Worm (Caenorhabditis elegans): ENCODE results near the gene F46B3.14.

F46B3.14 gene

DNA sequence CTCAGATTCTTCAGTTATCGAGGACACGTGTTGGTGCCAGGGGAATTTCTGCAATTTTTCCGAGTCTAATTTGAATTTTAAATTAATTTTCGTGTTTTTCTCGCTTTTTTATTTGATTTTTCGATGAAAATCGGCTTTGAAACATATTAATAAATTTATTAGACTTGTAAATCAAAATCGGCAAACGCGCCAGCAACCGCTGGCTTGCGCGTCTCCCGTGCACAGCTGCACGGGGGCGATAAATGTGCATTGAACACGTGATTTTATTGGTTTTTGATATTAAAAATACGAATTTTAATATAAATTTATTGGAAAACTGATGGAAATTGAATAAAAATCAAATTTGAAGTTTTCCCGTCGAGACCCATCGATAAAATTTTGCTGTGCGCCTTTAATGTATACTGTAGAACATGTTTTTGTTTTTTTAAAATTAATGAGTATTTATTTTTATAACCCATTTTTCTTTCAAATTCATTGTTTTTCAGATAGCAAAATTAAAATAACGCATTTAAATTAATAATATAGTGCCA is 50.6 kb downstream of the F46B3.14 start, which contains the start of gene F26F2.7 (continued):
- TF ChIP-seq madf-3 (GFP tag; IDR thresholded peaks at IDR 0.05) (peak; percentile 83), C06A6.2 (GFP tag; conservative IDR thresholded peaks at IDR 0.05) (peak; percentile 64), tbp1 (GFP tag; optimal IDR thresholded peaks at IDR 0.05) (peak; percentile 72), F37B4.10 (GFP tag; IDR thresholded peaks at IDR 0.05) (0 out of 2 replicates have a peak, but pooled peaks have one; percentile 20), F22D6.2 (tag; optimal IDR thresholded peaks at IDR 0.05) (peak; percentile 28), madf-6 (GFP tag; IDR thresholded peaks at IDR 0.05) (peak; percentile 99), unc-130 (GFP tag; optimal IDR thresholded peaks at IDR 0.05) (peak; percentile 65), Y53G8AR.9 (GFP tag; conservative IDR thresholded peaks at IDR 0.05) (peak; percentile 88), dpl-1 (GFP tag; optimal IDR thresholded peaks at IDR 0.05) (peak; percentile 59), madf-8 (GFP tag; conservative IDR thresholded peaks at IDR 0.05) (peak; percentile 99), somi-1 (GFP tag; optimal IDR thresholded peaks at IDR 0.05) (peak; percentile 29), cebp-2 (GFP tag; IDR thresholded peaks at IDR 0.05) (no peak), lin-35 (GFP tag; optimal IDR thresholded peaks at IDR 0.05) (peak in 2 of 3 experiments; percentile 4 to 82), hmg-20 (GFP tag; IDR thresholded peaks at IDR 0.05) (peak; percentile 79), dox-1 (GFP tag; IDR thresholded peaks at IDR 0.05) (peak; percentile 98), ceh-91 (GFP tag; IDR thresholded peaks at IDR 0.05) (peak; percentile 87), Y95B8A.8 (GFP tag; IDR thresholded peaks at IDR 0.05) (peak; percentile 82; the same call in 1 of the 2 replicates), F23B12.7 (tag; optimal IDR thresholded peaks at IDR 0.05; ENCODE audit: insufficient read depth) (peak; percentile 44), mcd-1 (GFP tag; IDR thresholded peaks at IDR 0.05) (peak; percentile 88; the same call in 1 of the 2 replicates), lir-1 (GFP tag; conservative IDR thresholded peaks at IDR 0.05) (peak; percentile 80; the same call in 1 of the 2 replicates), snpc-1.3 (tag; optimal IDR thresholded peaks at IDR 0.05; ENCODE audit: insufficient read depth) (peak; percentile 44), B0035.1 (tag; optimal IDR thresholded peaks at IDR 0.05) (peak; percentile 56)
